Fruit fly (Drosophila melanogaster) whole organism, embryonic: ENCODE measurements around the gene CG16719.

Source experiments
- Abd-B ChIP-seq: fragments of 200-800 bp; sonication (Bioruptor generic); optimal IDR thresholded peaks from 2 replicates; lab custom pipeline; 2018; ENCODE audit warnings: missing biosample characterization, mild to moderate bottlenecking, missing genetic modification characterization, moderate library complexity
- Aef1 ChIP-seq: fragments of 200-800 bp; sonication (Bioruptor generic); IDR thresholded peaks from 3 replicates; pipeline ENCODE4 v1.3.6; 2022; ENCODE audit warnings: missing biosample characterization, missing genetic modification characterization
- Blimp-1 ChIP-seq: fragments of 200-800 bp; sonication (Bioruptor generic); optimal IDR thresholded peaks from 3 replicates; lab custom pipeline; 2018; ENCODE audit warnings: missing biosample characterization, missing genetic modification characterization, mild to moderate bottlenecking, moderate library complexity, missing genetic modification reagents
- CG1024 ChIP-seq: fragments of 200-800 bp; sonication (Bioruptor generic); IDR thresholded peaks from 2 replicates; pipeline ENCODE4 v1.3.6; 2022; ENCODE audit warnings: missing biosample characterization, missing genetic modification characterization
- CG10462 ChIP-seq: fragments of 200-800 bp; sonication (Bioruptor generic); optimal IDR thresholded peaks from 2 replicates; lab custom pipeline; 2016; ENCODE audit warnings: missing biosample characterization, missing genetic modification characterization
- CG11093 ChIP-seq: fragments of 200-800 bp; sonication (Bioruptor generic); IDR thresholded peaks from 3 replicates; pipeline ENCODE4 v1.3.6; 2022; ENCODE audit warnings: missing biosample characterization, missing genetic modification characterization
- CG12391 ChIP-seq: fragments of 200-800 bp; sonication (Bioruptor generic); optimal IDR thresholded peaks from 3 replicates; lab custom pipeline; 2018; ENCODE audit warnings: missing biosample characterization, mild to moderate bottlenecking, missing genetic modification characterization, moderate library complexity
- CG13775 ChIP-seq: fragments of 200-800 bp; sonication (Bioruptor generic); optimal IDR thresholded peaks from 3 replicates; lab custom pipeline; 2017; ENCODE audit warnings: missing biosample characterization, mild to moderate bottlenecking, missing genetic modification characterization
- CG14050 ChIP-seq: fragments of 200-800 bp; sonication (Bioruptor generic); IDR thresholded peaks from 3 replicates; pipeline ENCODE4 v1.3.6; 2022; ENCODE audit warnings: missing biosample characterization, missing genetic modification characterization
- CG15073 ChIP-seq: fragments of 200-800 bp; sonication (Bioruptor generic); optimal IDR thresholded peaks from 2 replicates; lab custom pipeline; 2016; ENCODE audit warnings: missing biosample characterization, missing genetic modification characterization
- CG18011 ChIP-seq: fragments of 200-800 bp; sonication (Bioruptor generic); optimal IDR thresholded peaks from 2 replicates; lab custom pipeline; 2017; ENCODE audit warnings: missing biosample characterization, missing genetic modification characterization, mild to moderate bottlenecking, moderate library complexity, missing genotype
- CG2116 ChIP-seq: fragments of 200-800 bp; sonication (Bioruptor generic); optimal IDR thresholded peaks from 3 replicates; lab custom pipeline; 2018; ENCODE audit warnings: missing biosample characterization, mild to moderate bottlenecking, missing genetic modification characterization
- CG2120 ChIP-seq: fragments of 200-800 bp; sonication (Bioruptor generic); optimal IDR thresholded peaks from 3 replicates; lab custom pipeline; 2016; ENCODE audit warnings: missing biosample characterization, missing genetic modification characterization
- CG2889 ChIP-seq: fragments of 200-800 bp; sonication (Bioruptor generic); IDR thresholded peaks from 3 replicates; pipeline ENCODE4 v1.3.6; 2022; ENCODE audit warnings: missing biosample characterization, missing genetic modification characterization
- CG4328 ChIP-seq: fragments of 200-800 bp; sonication (Bioruptor generic); optimal IDR thresholded peaks from 3 replicates; lab custom pipeline; 2017; ENCODE audit warnings: missing biosample characterization, missing genetic modification reagents, missing genetic modification characterization
- CG4404 ChIP-seq: fragments of 200-800 bp; sonication (Bioruptor generic); IDR thresholded peaks from 2 replicates; pipeline ENCODE4 v1.3.6; 2022; ENCODE audit warnings: missing biosample characterization, missing genetic modification characterization
- CG4617 ChIP-seq: fragments of 200-800 bp; sonication (Bioruptor generic); optimal IDR thresholded peaks from 3 replicates; lab custom pipeline; 2016; ENCODE audit warnings: missing biosample characterization, missing genetic modification characterization, borderline replicate concordance
- CG6175 ChIP-seq: fragments of 200-800 bp; sonication (Bioruptor generic); IDR thresholded peaks from 3 replicates; pipeline ENCODE4 v1.3.6; 2022; ENCODE audit warnings: missing biosample characterization, missing genetic modification characterization
- CG6689 ChIP-seq: fragments of 200-800 bp; sonication (Bioruptor generic); IDR thresholded peaks from 2 replicates; pipeline ENCODE4 v1.3.6; 2022; ENCODE audit warnings: missing biosample characterization, missing genetic modification characterization
- CG6813 ChIP-seq: fragments of 200-800 bp; sonication (Bioruptor generic); optimal IDR thresholded peaks from 2 replicates; lab custom pipeline; 2017; ENCODE audit warnings: missing biosample characterization, missing genetic modification characterization, mild to moderate bottlenecking, moderate library complexity, missing genetic modification reagents
- CG7839 ChIP-seq: fragments of 200-800 bp; sonication (Bioruptor generic); optimal IDR thresholded peaks from 3 replicates; lab custom pipeline; 2018; ENCODE audit warnings: missing biosample characterization, mild to moderate bottlenecking, missing genetic modification characterization, moderate library complexity
- CG8290 ChIP-seq, 3 experiments: fragments of 200-800 bp; sonication (Bioruptor generic); optimal IDR thresholded peaks; 2 replicates each; lab custom pipeline; 2016 to 2019; ENCODE audit warnings: missing biosample characterization in 3 of 3, missing genetic modification characterization in 3 of 3, mild to moderate bottlenecking in 2 of 3, moderate library complexity in 1 of 3
- CG9215 ChIP-seq: fragments of 200-800 bp; sonication (Bioruptor generic); IDR thresholded peaks from 2 replicates; pipeline ENCODE4 v1.3.6; 2022; ENCODE audit warnings: missing biosample characterization, missing genetic modification characterization
- CoRest ChIP-seq: fragments of 200-800 bp; sonication (Bioruptor generic); optimal IDR thresholded peaks from 3 replicates; lab custom pipeline; 2018; ENCODE audit warnings: missing biosample characterization, mild to moderate bottlenecking, missing genetic modification characterization, moderate library complexity
- D ChIP-seq, 2 experiments: fragments of 200-800 bp in 1 of 2; fragments of >200 bp in 1 of 2; sonication (Bioruptor generic) in 1 of 2; optimal IDR thresholded peaks; 2 replicates in 1 of 2; 3 replicates in 1 of 2; lab custom pipeline; 2017; ENCODE audit warnings: mild to moderate bottlenecking in 1 of 2, missing biosample characterization in 1 of 2, missing genetic modification characterization in 1 of 2, missing genetic modification reagents in 1 of 2
- Dad ChIP-seq: fragments of 200-800 bp; sonication (Bioruptor generic); optimal IDR thresholded peaks from 3 replicates; lab custom pipeline; 2016; ENCODE audit warnings: missing biosample characterization, missing genetic modification characterization
- Ets97D ChIP-seq: fragments of 200-800 bp; sonication (Bioruptor generic); optimal IDR thresholded peaks from 3 replicates; lab custom pipeline; 2016; ENCODE audit warnings: missing biosample characterization, missing genetic modification characterization
- GATAe ChIP-seq: fragments of 200-800 bp; sonication (Bioruptor generic); conservative IDR thresholded peaks from 2 replicates; pipeline ENCODE4 v1.3.6; 2022; ENCODE audit warnings: missing biosample characterization, missing genetic modification characterization
- Gsc ChIP-seq: fragments of 200-800 bp; sonication (Bioruptor generic); IDR thresholded peaks from 2 replicates; pipeline ENCODE4 v1.3.6; 2022; ENCODE audit warnings: missing biosample characterization, missing genetic modification characterization
- H15 ChIP-seq: fragments of 200-800 bp; sonication (Bioruptor generic); IDR thresholded peaks from 3 replicates; pipeline ENCODE4 v1.3.6; 2022; ENCODE audit warnings: missing biosample characterization, missing genetic modification characterization
- HmgZ ChIP-seq: fragments of 200-800 bp; sonication (Bioruptor generic); optimal IDR thresholded peaks from 2 replicates; lab custom pipeline; 2018; ENCODE audit warnings: missing biosample characterization, mild to moderate bottlenecking, missing genetic modification characterization
- Pdp1 ChIP-seq, 2 experiments: fragments of 200-800 bp; sonication (Bioruptor generic); optimal IDR thresholded peaks; 3 replicates each; lab custom pipeline; 2016; ENCODE audit warnings: missing biosample characterization in 2 of 2, missing genetic modification characterization in 2 of 2, mild to moderate bottlenecking in 1 of 2, moderate library complexity in 1 of 2
- ac ChIP-seq: fragments of 200-800 bp; sonication (Bioruptor generic); optimal IDR thresholded peaks from 3 replicates; lab custom pipeline; 2017; ENCODE audit warnings: missing biosample characterization, mild to moderate bottlenecking, missing genetic modification characterization
- ap ChIP-seq: fragments of 200-800 bp; sonication (Bioruptor generic); IDR thresholded peaks from 2 replicates; pipeline ENCODE4 v1.3.6; 2022; ENCODE audit warnings: missing biosample characterization, missing genetic modification characterization
- bbx ChIP-seq: fragments of 200-800 bp; sonication (Bioruptor generic); IDR thresholded peaks from 2 replicates; pipeline ENCODE4 v1.3.6; 2022; ENCODE audit warnings: missing biosample characterization, missing genetic modification characterization; ENCODE audit not compliant: partially characterized antibody
- chm ChIP-seq: fragments of 200-800 bp; sonication (Bioruptor generic); IDR thresholded peaks from 2 replicates; pipeline ENCODE4 v1.3.6; 2022; ENCODE audit warnings: missing biosample characterization, missing genetic modification characterization
- crol ChIP-seq: fragments of 200-800 bp; sonication (Bioruptor generic); IDR thresholded peaks from 2 replicates; pipeline ENCODE4 v1.3.6; 2022; ENCODE audit warnings: missing biosample characterization, missing genetic modification characterization
- crp ChIP-seq, 2 experiments: fragments of 200-800 bp; sonication (Bioruptor generic); optimal IDR thresholded peaks; 2 replicates in 1 of 2; 3 replicates in 1 of 2; lab custom pipeline; 2017; ENCODE audit warnings: missing biosample characterization in 2 of 2, missing genetic modification characterization in 2 of 2, mild to moderate bottlenecking in 1 of 2, moderate library complexity in 1 of 2
- her ChIP-seq: fragments of 200-800 bp; sonication (Bioruptor generic); optimal IDR thresholded peaks from 2 replicates; lab custom pipeline; 2016; ENCODE audit warnings: missing biosample characterization, missing genetic modification characterization
- jing ChIP-seq: fragments of 200-800 bp; sonication (Bioruptor generic); optimal IDR thresholded peaks from 2 replicates; lab custom pipeline; 2018; ENCODE audit warnings: missing biosample characterization, mild to moderate bottlenecking, missing genetic modification characterization
- mirr ChIP-seq: fragments of 200-800 bp; sonication (Bioruptor generic); optimal IDR thresholded peaks from 3 replicates; lab custom pipeline; 2018; ENCODE audit warnings: missing biosample characterization, mild to moderate bottlenecking, missing genetic modification characterization
- odd ChIP-seq: fragments of 200-800 bp; sonication (Bioruptor generic); optimal IDR thresholded peaks from 2 replicates; lab custom pipeline; 2017; ENCODE audit warnings: missing biosample characterization, mild to moderate bottlenecking, missing genetic modification characterization
- onecut ChIP-seq: fragments of 200-800 bp; sonication (Bioruptor generic); IDR thresholded peaks from 2 replicates; pipeline ENCODE4 v1.3.6; 2022; ENCODE audit warnings: missing biosample characterization, missing genetic modification characterization
- pfk ChIP-seq: fragments of 200-800 bp; sonication (Bioruptor generic); optimal IDR thresholded peaks from 2 replicates; lab custom pipeline; 2018; ENCODE audit warnings: missing biosample characterization, mild to moderate bottlenecking, missing genetic modification characterization, moderate library complexity
- schlank ChIP-seq: fragments of 200-800 bp; sonication (Bioruptor generic); optimal IDR thresholded peaks from 2 replicates; lab custom pipeline; 2018; ENCODE audit warnings: missing biosample characterization, mild to moderate bottlenecking, missing genetic modification characterization
- sima ChIP-seq: fragments of 200-800 bp; sonication (Bioruptor generic); optimal IDR thresholded peaks from 2 replicates; lab custom pipeline; 2016; ENCODE audit warnings: missing biosample characterization, missing genetic modification characterization
- sqz ChIP-seq: fragments of 200-800 bp; sonication (Bioruptor generic); optimal IDR thresholded peaks from 3 replicates; lab custom pipeline; 2018; ENCODE audit warnings: missing biosample characterization, mild to moderate bottlenecking, missing genetic modification characterization
- yki ChIP-seq: fragments of >200 bp; optimal IDR thresholded peaks from 3 replicates; lab custom pipeline; 2018

The CG16719 gene

dm6 chr3L:9692892-9693551 is 8.1 kb downstream of the CG16719 start (continued):
- peak; percentile 88 for TF ChIP-seq CG11093 (GFP tag; lab: Robert Waterston, UW)
- TF ChIP-seq CG6689, result peak; percentile 94
- peak; percentile 71 for TF ChIP-seq CG15073 (GFP tag; lab: Kevin White, UChicago)
- TF ChIP-seq Blimp-1 (GFP tag; lab: Kevin White, UChicago), result peak; percentile 86
- TF ChIP-seq crp (GFP tag; optimal IDR thresholded peaks at IDR 0.05; lab: Kevin White, UChicago), result peak in 1 of 2 experiments; percentile 66
- peak; percentile 77 for TF ChIP-seq CG4617
- peak; percentile 87 for TF ChIP-seq sqz (GFP tag; lab: Kevin White, UChicago)
- TF ChIP-seq CG14050 (GFP tag; lab: Robert Waterston, UW), result peak; percentile 72
- TF ChIP-seq D (optimal IDR thresholded peaks at IDR 0.05; lab: Kevin White, UChicago), result no peak
- peak; percentile 97 for TF ChIP-seq D (GFP tag; optimal IDR thresholded peaks at IDR 0.05; lab: Kevin White, UChicago)
- TF ChIP-seq schlank (tag; lab: Kevin White, UChicago), result peak; percentile 85
- TF ChIP-seq mirr (GFP tag; lab: Kevin White, UChicago), result peak; percentile 62
- peak; percentile 78 for TF ChIP-seq CG2116 (GFP tag; lab: Kevin White, UChicago)
- TF ChIP-seq GATAe, result peak; percentile 77
- no peak for TF ChIP-seq bbx (GFP tag; lab: Robert Waterston, UW)
- TF ChIP-seq CG12391 (tag; lab: Kevin White, UChicago), result peak; percentile 97
- peak; percentile 85 for TF ChIP-seq onecut (GFP tag; lab: Robert Waterston, UW)
- TF ChIP-seq CoRest (tag; lab: Kevin White, UChicago), result peak; percentile 99
- TF ChIP-seq H15 (GFP tag; lab: Robert Waterston, UW), result peak; percentile 76
- peak; percentile 85 for TF ChIP-seq CG18011 (GFP tag; lab: Kevin White, UChicago)
- TF ChIP-seq ap (GFP tag; lab: Robert Waterston, UW), result peak; percentile 75; the same call in 1 of the 2 replicates
- peak; percentile 95 for TF ChIP-seq Abd-B (GFP tag; lab: Kevin White, UChicago)
- TF ChIP-seq Ets97D, result peak; percentile 80
- peak; percentile 92 for TF ChIP-seq CG9215
- TF ChIP-seq HmgZ (tag; lab: Kevin White, UChicago), result peak; percentile 93
- TF ChIP-seq chm, result peak; percentile 68; the same call in 1 of the 2 replicates
- TF ChIP-seq Aef1 (GFP tag; lab: Robert Waterston, UW), result peak; percentile 85
- peak; percentile 89 for TF ChIP-seq CG6813
- peak; percentile 80 for TF ChIP-seq sima
- peak; percentile 91 for TF ChIP-seq jing (GFP tag; lab: Kevin White, UChicago)
- no peak for TF ChIP-seq yki (lab: Kevin White, UChicago)
- peak; percentile 93 for TF ChIP-seq CG10462 (GFP tag; lab: Kevin White, UChicago)
- TF ChIP-seq her, result peak; percentile 94
- TF ChIP-seq CG2120 (GFP tag; lab: Kevin White, UChicago), result peak; percentile 98
- TF ChIP-seq crol (GFP tag; lab: Robert Waterston, UW), result no peak; the same call in 1 of the 2 replicates
- TF ChIP-seq pfk (GFP tag; lab: Kevin White, UChicago), result no peak
- TF ChIP-seq CG6175, result peak; percentile 79; the same call in 1 of the 3 replicates
- TF ChIP-seq CG7839, result peak; percentile 97
- TF ChIP-seq CG1024, result peak; percentile 66
- TF ChIP-seq CG2889, result peak; percentile 79
- peak; percentile 93 to 97 for TF ChIP-seq Pdp1 (GFP tag; optimal IDR thresholded peaks at IDR 0.05; lab: Kevin White, UChicago)
- peak; percentile 81 for TF ChIP-seq CG4404 (GFP tag; lab: Robert Waterston, UW)
- TF ChIP-seq CG8290 (GFP tag; optimal IDR thresholded peaks at IDR 0.05; lab: Kevin White, UChicago), result peak; percentile 95
- peak; percentile 58 to 88 for TF ChIP-seq CG8290 (tag; optimal IDR thresholded peaks at IDR 0.05; lab: Kevin White, UChicago)
- TF ChIP-seq CG13775, result peak; percentile 97
- peak; percentile 95 for TF ChIP-seq CG4328 (GFP tag; lab: Kevin White, UChicago)
- TF ChIP-seq Dad (GFP tag; lab: Kevin White, UChicago), result peak; percentile 97
- TF ChIP-seq odd (GFP tag; lab: Kevin White, UChicago), result peak; percentile 95
- peak; percentile 81 for TF ChIP-seq Gsc
- TF ChIP-seq ac, result no peak
